Worm (Caenorhabditis elegans) whole organism, L1 larva: ENCODE results near the gene med-1.

Experiments
- C16A3.4 ChIP-seq: fragments of 150-350 bp; optimal IDR thresholded peaks from 2 replicates; lab custom pipeline; 2014; ENCODE audit warnings: missing biosample characterization, missing genetic modification characterization
- aha-1 ChIP-seq: fragments of 150-350 bp; optimal IDR thresholded peaks from 2 replicates; lab custom pipeline; 2014; ENCODE audit warnings: missing biosample characterization, missing genetic modification characterization
- aly-2 ChIP-seq: fragments of 150-350 bp; optimal IDR thresholded peaks from 2 replicates; lab custom pipeline; 2014; ENCODE audit warnings: missing biosample characterization, missing genetic modification characterization
- blmp-1 ChIP-seq: fragments of 150-350 bp; optimal IDR thresholded peaks from 2 replicates; lab custom pipeline; 2014; ENCODE audit warnings: missing biosample characterization, missing genetic modification characterization
- ceh-88 ChIP-seq: fragments of 200-800 bp; sonication (Bioruptor generic); IDR thresholded peaks from 2 replicates; pipeline ENCODE4 v1.3.6; 2022; ENCODE audit warnings: missing genetic modification characterization, missing compliant biosample characterization
- ces-1 ChIP-seq: fragments of 150-350 bp; optimal IDR thresholded peaks from 2 replicates; lab custom pipeline; 2014; ENCODE audit warnings: missing biosample characterization, missing genetic modification reagents, missing genetic modification characterization
- dpl-1 ChIP-seq, 3 experiments: fragments of 150-350 bp in 2 of 3; sonication (generic microtip) in 1 of 3; optimal IDR thresholded peaks; 2 replicates each; lab custom pipeline; 2014 to 2017; ENCODE audit warnings: missing biosample characterization in 3 of 3, missing genetic modification characterization in 3 of 3, missing genetic modification reagents in 3 of 3
- efl-1 ChIP-seq, 4 experiments: fragments of 150-350 bp; optimal IDR thresholded peaks in 3 of 4; peaks in 1 of 4; 1 replicate in 1 of 4; 2 replicates in 3 of 4; lab custom pipeline; 2014; ENCODE audit warnings: missing biosample characterization in 2 of 4, missing genetic modification characterization in 2 of 4, missing genetic modification reagents in 2 of 4
- efl-3 ChIP-seq: fragments of 200-800 bp; sonication (Bioruptor generic); optimal IDR thresholded peaks from 2 replicates; lab custom pipeline; 2018; ENCODE audit warnings: mild to moderate bottlenecking, missing genetic modification characterization, missing compliant biosample characterization
- egl-27 ChIP-seq, 2 experiments: fragments of 150-350 bp in 1 of 2; sonication (generic microtip); optimal IDR thresholded peaks; 3 replicates each; lab custom pipeline; 2017 to 2018; ENCODE audit warnings: missing biosample characterization in 2 of 2, missing genetic modification characterization in 2 of 2, missing genetic modification reagents in 2 of 2
- elt-3 ChIP-seq, 6 experiments: fragments of 150-350 bp in 1 of 6; sonication (generic microtip); optimal IDR thresholded peaks; 2 replicates each; lab custom pipeline; 2017 to 2018; ENCODE audit warnings: missing biosample characterization in 6 of 6, missing genetic modification characterization in 6 of 6, inconsistent platforms in 1 of 6
- fkh-8 ChIP-seq: sonication (generic microtip); optimal IDR thresholded peaks from 2 replicates; lab custom pipeline; 2016; ENCODE audit warnings: mild to moderate bottlenecking, missing genetic modification characterization, missing compliant biosample characterization
- grh-1 ChIP-seq: fragments of 200-800 bp; sonication (Bioruptor generic); IDR thresholded peaks from 2 replicates; pipeline ENCODE4 v1.3.6; 2022; ENCODE audit warnings: missing genetic modification reagents, missing genetic modification characterization, missing compliant biosample characterization
- hlh-17 ChIP-seq: fragments of 200-800 bp; sonication (Bioruptor generic); optimal IDR thresholded peaks from 2 replicates; lab custom pipeline; 2018; ENCODE audit warnings: missing genetic modification characterization, mild to moderate bottlenecking, missing compliant biosample characterization, moderate library complexity, borderline replicate concordance
- hlh-4 ChIP-seq: sonication (generic microtip); optimal IDR thresholded peaks from 2 replicates; lab custom pipeline; 2016; ENCODE audit warnings: mild to moderate bottlenecking, missing genetic modification characterization, missing compliant biosample characterization
- hpl-2 ChIP-seq: fragments of 150-350 bp; optimal IDR thresholded peaks from 2 replicates; lab custom pipeline; 2014; ENCODE audit warnings: missing biosample characterization, missing genetic modification reagents, missing genetic modification characterization
- irx-1 ChIP-seq: sonication (generic microtip); optimal IDR thresholded peaks from 2 replicates; lab custom pipeline; 2016; ENCODE audit warnings: missing genetic modification characterization, missing compliant biosample characterization
- jun-1 ChIP-seq: fragments of 150-350 bp; optimal IDR thresholded peaks from 2 replicates; lab custom pipeline; 2014; ENCODE audit warnings: missing biosample characterization, missing genetic modification reagents, missing genetic modification characterization
- lin-15B ChIP-seq: fragments of 150-350 bp; sonication (generic microtip); optimal IDR thresholded peaks from 3 replicates; lab custom pipeline; 2014; ENCODE audit warnings: missing biosample characterization, missing genetic modification characterization
- lin-35 ChIP-seq, 2 experiments: fragments of 150-350 bp; optimal IDR thresholded peaks; 2 replicates each; lab custom pipeline; 2014; ENCODE audit warnings: missing biosample characterization in 2 of 2, missing genetic modification characterization in 2 of 2, missing genetic modification reagents in 2 of 2
- lin-39 ChIP-seq: fragments of 150-350 bp; optimal IDR thresholded peaks from 2 replicates; lab custom pipeline; 2014; ENCODE audit warnings: missing biosample characterization, missing genetic modification reagents, missing genetic modification characterization
- lir-3 ChIP-seq: sonication (generic microtip); optimal IDR thresholded peaks from 2 replicates; lab custom pipeline; 2016; ENCODE audit warnings: mild to moderate bottlenecking, missing genetic modification characterization, moderate library complexity, missing compliant biosample characterization; ENCODE audit not compliant: poor library complexity
- lsy-2 ChIP-seq, 2 experiments: fragments of 150-350 bp; optimal IDR thresholded peaks; 2 replicates each; lab custom pipeline; 2014; ENCODE audit warnings: missing biosample characterization in 2 of 2, missing genetic modification characterization in 2 of 2
- mdl-1 ChIP-seq, 2 experiments: fragments of 150-350 bp; optimal IDR thresholded peaks; 2 replicates each; lab custom pipeline; 2014 to 2017; ENCODE audit warnings: missing biosample characterization in 2 of 2, missing genetic modification characterization in 2 of 2, inconsistent platforms in 1 of 2
- mep-1 ChIP-seq: fragments of 150-350 bp; optimal IDR thresholded peaks from 2 replicates; lab custom pipeline; 2014; ENCODE audit warnings: missing biosample characterization, missing genetic modification characterization
- nhr-12 ChIP-seq: sonication (generic microtip); optimal IDR thresholded peaks from 2 replicates; lab custom pipeline; 2017; ENCODE audit warnings: missing biosample characterization, missing genetic modification characterization
- nhr-19 ChIP-seq: fragments of 200-800 bp; sonication (Bioruptor generic); conservative IDR thresholded peaks from 2 replicates; pipeline ENCODE4 v1.3.6; 2022; ENCODE audit warnings: missing genetic modification characterization, missing compliant biosample characterization
- nhr-20 ChIP-seq: sonication (generic microtip); optimal IDR thresholded peaks from 2 replicates; lab custom pipeline; 2016; ENCODE audit warnings: mild to moderate bottlenecking, missing genetic modification characterization, missing compliant biosample characterization
- nhr-28 ChIP-seq: fragments of 150-350 bp; optimal IDR thresholded peaks from 2 replicates; lab custom pipeline; 2014; ENCODE audit warnings: missing biosample characterization, missing genetic modification characterization
- nhr-47 ChIP-seq: sonication (generic microtip); optimal IDR thresholded peaks from 2 replicates; lab custom pipeline; 2016; ENCODE audit warnings: mild to moderate bottlenecking, missing genetic modification characterization, moderate library complexity, missing compliant biosample characterization
- nhr-71 ChIP-seq: sonication (generic microtip); optimal IDR thresholded peaks from 2 replicates; lab custom pipeline; 2016; ENCODE audit warnings: mild to moderate bottlenecking, missing genetic modification characterization, moderate library complexity, missing compliant biosample characterization
- nhr-77 ChIP-seq: fragments of 150-350 bp; optimal IDR thresholded peaks from 2 replicates; lab custom pipeline; 2014; ENCODE audit warnings: missing biosample characterization, missing genetic modification characterization
- nhr-85 ChIP-seq: sonication (generic microtip); peaks from one replicate; lab custom pipeline; 2016; ENCODE audit warnings: missing genetic modification characterization, inconsistent platforms, missing compliant biosample characterization
- nhr-90 ChIP-seq: sonication (generic microtip); optimal IDR thresholded peaks from 2 replicates; lab custom pipeline; 2016; ENCODE audit warnings: mild to moderate bottlenecking, missing genetic modification characterization, missing compliant biosample characterization; ENCODE audit not compliant: poor library complexity
- pag-3 ChIP-seq: sonication (generic microtip); optimal IDR thresholded peaks from 2 replicates; lab custom pipeline; 2017; ENCODE audit warnings: missing genetic modification characterization, mild to moderate bottlenecking, missing compliant biosample characterization, antibody characterized with exemption, borderline replicate concordance; ENCODE audit not compliant: insufficient read depth
- pqm-1 ChIP-seq: sonication (generic microtip); optimal IDR thresholded peaks from 3 replicates; lab custom pipeline; 2017; ENCODE audit warnings: missing biosample characterization, missing genetic modification characterization
- rnt-1 ChIP-seq: sonication (generic microtip); optimal IDR thresholded peaks from 2 replicates; lab custom pipeline; 2016; ENCODE audit warnings: mild to moderate bottlenecking, missing genetic modification characterization, moderate library complexity, missing compliant biosample characterization
- skn-1 ChIP-seq: fragments of 150-350 bp; optimal IDR thresholded peaks from 2 replicates; lab custom pipeline; 2014; ENCODE audit warnings: missing biosample characterization, missing genetic modification characterization
- snpc-4 ChIP-seq: fragments of 150-350 bp; optimal IDR thresholded peaks from 2 replicates; lab custom pipeline; 2014; ENCODE audit warnings: missing biosample characterization, missing genetic modification characterization
- snu-23 ChIP-seq: sonication (generic microtip); optimal IDR thresholded peaks from 2 replicates; lab custom pipeline; 2016; ENCODE audit warnings: missing genetic modification characterization, missing compliant biosample characterization
- sox-4 ChIP-seq: sonication (generic microtip); optimal IDR thresholded peaks from 2 replicates; lab custom pipeline; 2016; ENCODE audit warnings: missing genetic modification characterization, missing compliant biosample characterization
- sup-37 ChIP-seq: fragments of 200-800 bp; sonication (Bioruptor generic); optimal IDR thresholded peaks from 2 replicates; lab custom pipeline; 2018; ENCODE audit warnings: mild to moderate bottlenecking, missing genetic modification characterization, missing compliant biosample characterization
- swsn-7 ChIP-seq: sonication (generic microtip); optimal IDR thresholded peaks from 2 replicates; lab custom pipeline; 2016; ENCODE audit warnings: missing genetic modification characterization, missing compliant biosample characterization
- tbx-2 ChIP-seq: sonication (generic microtip); optimal IDR thresholded peaks from 2 replicates; lab custom pipeline; 2016; ENCODE audit warnings: missing genetic modification characterization, missing compliant biosample characterization
- unc-130 ChIP-seq: fragments of 150-350 bp; optimal IDR thresholded peaks from 2 replicates; lab custom pipeline; 2017; ENCODE audit warnings: missing biosample characterization, missing genetic modification characterization, inconsistent platforms
- vab-15 ChIP-seq: sonication (generic microtip); optimal IDR thresholded peaks from 2 replicates; lab custom pipeline; 2017; ENCODE audit warnings: missing genotype, mild to moderate bottlenecking, missing genetic modification characterization, missing compliant biosample characterization
- xbp-1 ChIP-seq: sonication (generic microtip); optimal IDR thresholded peaks from 2 replicates; lab custom pipeline; 2016; ENCODE audit warnings: missing genetic modification characterization, missing compliant biosample characterization
- zag-1 ChIP-seq: fragments of 150-350 bp; optimal IDR thresholded peaks from 2 replicates; lab custom pipeline; 2014; ENCODE audit warnings: missing biosample characterization, missing genetic modification characterization
- ztf-11 ChIP-seq, 2 experiments: sonication (generic microtip); optimal IDR thresholded peaks; 2 replicates each; lab custom pipeline; 2016 to 2017; ENCODE audit warnings: missing genetic modification characterization in 2 of 2, missing biosample characterization in 1 of 2, missing compliant biosample characterization in 1 of 2

med-1 gene

DNA sequence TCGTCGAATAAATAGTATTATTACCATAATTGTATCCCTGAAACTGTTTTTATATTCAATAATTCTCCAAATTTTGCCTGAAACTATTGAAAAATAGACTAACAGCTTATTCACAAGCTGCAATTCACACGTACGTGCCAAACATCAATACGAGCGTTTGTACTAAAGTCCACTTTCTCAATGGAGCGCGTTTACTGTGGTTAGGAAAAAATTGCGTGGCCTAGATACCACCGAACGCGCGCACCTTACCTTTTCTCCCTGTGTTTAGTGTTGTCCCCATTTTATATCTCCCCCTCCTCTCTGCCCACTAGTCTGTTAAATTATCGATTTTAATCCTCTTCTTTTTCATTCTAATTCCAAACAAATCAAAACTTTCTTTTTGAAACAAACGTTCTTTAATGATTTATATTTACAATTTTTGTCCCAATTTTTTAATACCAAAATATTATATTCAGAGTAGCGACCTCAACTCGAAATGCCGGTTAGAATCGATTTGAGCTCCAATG, 23.9 kb downstream of the med-1 start, which contains the start of the genes T18D3.9 and T18D3.1 (continued):
- no peak for TF ChIP-seq sox-4 (tag; lab: Kevin White, UChicago)
- TF ChIP-seq elt-3 (tag; optimal IDR thresholded peaks at IDR 0.05; lab: Kevin White, UChicago) = peak in 2 of 6 experiments; percentile 52
- no peak for TF ChIP-seq hpl-2 (GFP tag; lab: Kevin White, UChicago)
- peak in 2 of 3 experiments; percentile 28 to 34 for TF ChIP-seq dpl-1 (GFP tag; optimal IDR thresholded peaks at IDR 0.05; lab: Kevin White, UChicago)
- no peak for TF ChIP-seq nhr-28 (tag; lab: Kevin White, UChicago)
- TF ChIP-seq skn-1 (tag; lab: Kevin White, UChicago) = peak; percentile 27

DNA sequence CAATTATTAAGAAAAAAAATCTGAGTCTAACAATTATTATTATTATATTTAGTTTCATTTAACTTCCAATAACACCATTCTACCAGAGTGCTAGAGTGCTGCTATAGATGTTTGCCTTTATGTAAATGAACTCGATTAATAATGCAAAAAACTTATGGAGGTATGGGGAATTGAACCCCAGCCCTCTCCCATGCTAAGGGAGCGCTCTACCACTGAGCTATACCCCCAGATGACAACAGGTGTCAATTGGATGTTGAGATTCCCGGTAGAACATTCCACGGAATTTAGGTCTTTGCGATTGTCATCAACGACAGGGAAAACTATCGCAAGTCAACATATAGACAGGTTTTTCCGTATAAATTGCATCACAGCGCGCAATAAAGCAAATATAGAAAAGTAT, 27.6 kb downstream of the med-1 start:
- TF ChIP-seq mdl-1 (tag; optimal IDR thresholded peaks at IDR 0.05; lab: Kevin White, UChicago) (peak in 1 of 2 experiments; percentile 35), nhr-28 (tag; lab: Kevin White, UChicago) (no peak), hlh-4 (tag; lab: Kevin White, UChicago) (no peak), aly-2 (no peak), jun-1 (peak; percentile 31), efl-3 (GFP tag; lab: Kevin White, UChicago) (no peak), aha-1 (tag; lab: Kevin White, UChicago) (no peak), swsn-7 (tag; lab: Kevin White, UChicago) (peak; percentile 33), skn-1 (tag; lab: Kevin White, UChicago) (peak; percentile 48), lin-35 (GFP tag; optimal IDR thresholded peaks at IDR 0.05; lab: Kevin White, UChicago) (peak in 1 of 2 experiments; percentile 65), nhr-12 (tag; lab: Kevin White, UChicago) (no peak), tbx-2 (tag; lab: Kevin White, UChicago) (peak; percentile 7), snpc-4 (tag; lab: Kevin White, UChicago) (no peak), mep-1 (peak; percentile 51), blmp-1 (tag; lab: Kevin White, UChicago) (peak; percentile 62), zag-1 (tag; lab: Kevin White, UChicago) (no peak), nhr-47 (tag; lab: Kevin White, UChicago) (peak; percentile 58), hlh-17 (no peak), grh-1 (GFP tag; lab: Robert Waterston, UW) (no peak), lin-15B (no peak), rnt-1 (peak; percentile 53), ceh-88 (no peak), C16A3.4 (tag; lab: Kevin White, UChicago) (peak; percentile 56), snu-23 (GFP tag; lab: Kevin White, UChicago) (peak; percentile 67), efl-1 (optimal IDR thresholded peaks at IDR 0.05; lab: Kevin White, UChicago) (peak in 1 of 2 experiments; percentile 13), efl-1 (GFP tag; optimal IDR thresholded peaks at IDR 0.05 in 1 of 2; lab: Kevin White, UChicago) (peak in 1 of 2 experiments; percentile 50), elt-3 (tag; optimal IDR thresholded peaks at IDR 0.05; lab: Kevin White, UChicago) (peak in 2 of 6 experiments; percentile 10 to 53), pag-3 (tag; lab: Kevin White, UChicago) (no peak), nhr-85 (peak; percentile 75), vab-15 (no peak), lir-3 (peak; percentile 27), fkh-8 (tag; lab: Kevin White, UChicago) (no peak), egl-27 (tag; optimal IDR thresholded peaks at IDR 0.05; lab: Kevin White, UChicago) (no peak), nhr-20 (tag; lab: Kevin White, UChicago) (peak; percentile 68), nhr-77 (tag; lab: Kevin White, UChicago) (no peak), nhr-71 (tag; lab: Kevin White, UChicago) (peak; percentile 63), lsy-2 (tag; optimal IDR thresholded peaks at IDR 0.05; lab: Kevin White, UChicago) (peak in 1 of 2 experiments; percentile 38), sup-37 (GFP tag; lab: Kevin White, UChicago) (peak; percentile 20), unc-130 (tag; lab: Kevin White, UChicago) (no peak), ztf-11 (tag; optimal IDR thresholded peaks at IDR 0.05; lab: Kevin White, UChicago) (no peak), pqm-1 (tag; lab: Kevin White, UChicago) (no peak), irx-1 (tag; lab: Kevin White, UChicago) (peak; percentile 20), ces-1 (GFP tag; lab: Kevin White, UChicago) (no peak), nhr-19 (GFP tag; lab: Robert Waterston, UW) (peak; percentile 57), xbp-1 (tag; lab: Kevin White, UChicago) (peak; percentile 10), nhr-90 (tag; lab: Kevin White, UChicago) (peak; percentile 74), lin-39 (tag; lab: Kevin White, UChicago) (peak; percentile 9)
